Worm (Caenorhabditis elegans): ENCODE measurements around the gene str-8.
"Not testable (repeated sequence)": the region's sequence is repeated elsewhere in the genome, so short reads cannot be mapped to it uniquely, and the experiment has no call there.

Gene str-8

ce11 chrV:15748343-15748742 lies 6.5 kb upstream of the str-8 start, which contains the start of gene T23D5.8:
Gene T23D5.8, minus strand, starts transcription at chrV:15748443.
- TF ChIP-seq unc-130 (GFP tag; optimal IDR thresholded peaks at IDR 0.05); aha-1 (tag); T20F7.1 (GFP tag; optimal IDR thresholded peaks at IDR 0.05): not testable (repeated sequence)

- TF ChIP-seq mes-2 (tag; optimal IDR thresholded peaks at IDR 0.05; ENCODE audit: poor library complexity, severe bottlenecking) (no peak), lin-38 (GFP tag; IDR thresholded peaks at IDR 0.05) (no peak), mxl-2 (GFP tag; conservative IDR thresholded peaks at IDR 0.05) (no peak), gei-8 (GFP tag; optimal IDR thresholded peaks at IDR 0.05) (no peak), ama-1 (optimal IDR thresholded peaks at IDR 0.05) (no peak), Y75B8A.6 (GFP tag; IDR thresholded peaks at IDR 0.05) (no peak)
Observed at ce11 chrV:15750130-15750529, 4.7 kb upstream of the str-8 start, which contains the start of gene str-6. Gene str-6, minus strand, starts transcription at chrV:15750230.

- TF ChIP-seq php-3 (GFP tag; IDR thresholded peaks at IDR 0.05) (no peak), nhr-28 (tag; optimal IDR thresholded peaks at IDR 0.05) (no peak), hlh-30 (tag; optimal IDR thresholded peaks at IDR 0.05; ENCODE audit: insufficient read depth) (no peak), spr-1 (tag; optimal IDR thresholded peaks at IDR 0.05) (no peak), T20F7.1 (GFP tag; optimal IDR thresholded peaks at IDR 0.05) (no peak), nhr-76 (tag; optimal IDR thresholded peaks at IDR 0.05) (no peak), spr-3 (GFP tag; optimal IDR thresholded peaks at IDR 0.05) (no peak), nhr-102 (tag; optimal IDR thresholded peaks at IDR 0.05) (no peak), snpc-1.2 (GFP tag; IDR thresholded peaks at IDR 0.05) (no peak), unc-39 (tag; optimal IDR thresholded peaks at IDR 0.05) (no peak), tra-1 (GFP tag; IDR thresholded peaks at IDR 0.05) (no peak), ctbp-1 (GFP tag; IDR thresholded peaks at IDR 0.05) (no peak), unc-130 (GFP tag; optimal IDR thresholded peaks at IDR 0.05) (no peak), pha-4 (GFP tag; IDR thresholded peaks at IDR 0.05) (no peak), pha-4 (tag; optimal IDR thresholded peaks at IDR 0.05) (no peak), F10B5.3 (tag; optimal IDR thresholded peaks at IDR 0.05) (no peak), nhr-6 (tag; optimal IDR thresholded peaks at IDR 0.05) (no peak), nhr-111 (GFP tag; optimal IDR thresholded peaks at IDR 0.05) (no peak), Y75B8A.6 (GFP tag; IDR thresholded peaks at IDR 0.05) (no peak), lir-3 (tag; optimal IDR thresholded peaks at IDR 0.05) (no peak)
Observed at ce11 chrV:15752049-15752448, 2.8 kb upstream of the str-8 start, which contains the start of gene str-43. Gene str-43, minus strand, starts transcription at chrV:15752149.

- TF ChIP-seq duxl-1 (tag; optimal IDR thresholded peaks at IDR 0.05; ENCODE audit: poor library complexity); pqm-1 (tag; optimal IDR thresholded peaks at IDR 0.05); pha-4 (GFP tag; IDR thresholded peaks at IDR 0.05); pha-4 (tag; optimal IDR thresholded peaks at IDR 0.05): not testable (repeated sequence)
Observed at ce11 chrV:15752941-15753340, 1.9 kb upstream of the str-8 start, which contains the start of gene str-5. Gene str-5, plus strand, starts transcription at chrV:15753241.

ce11 chrV:15757645-15758044 lies 2.8 kb downstream of the str-8 start:
- TF ChIP-seq unc-130 (GFP tag; optimal IDR thresholded peaks at IDR 0.05) (no peak), aha-1 (tag) (peak; percentile 92), T20F7.1 (GFP tag; optimal IDR thresholded peaks at IDR 0.05) (no peak), Y5F2A.4 (GFP tag; optimal IDR thresholded peaks at IDR 0.05) (no peak), jun-1 (tag; optimal IDR thresholded peaks at IDR 0.05) (no peak), Y105C5A.15 (GFP tag; IDR thresholded peaks at IDR 0.05) (no peak), R02D3.7 (tag; optimal IDR thresholded peaks at IDR 0.05) (no peak), hif-1 (tag; optimal IDR thresholded peaks at IDR 0.05) (no peak)
